Worm (Caenorhabditis elegans) whole organism, L4/young adult: Measurements from ENCODE around the gene srx-3.

ENCODE experiments used
- W03F9.2 ChIP-seq: fragments of 150-350 bp; optimal IDR thresholded peaks from 2 replicates; lab custom pipeline; 2014; ENCODE audit warnings: missing biosample characterization, missing genetic modification characterization
- dao-5 ChIP-seq: sonication (generic microtip); optimal IDR thresholded peaks from 2 replicates; lab custom pipeline; 2016; ENCODE audit warnings: missing genotype, missing genetic modification characterization, moderate library complexity, missing compliant biosample characterization
- him-1 ChIP-seq: sonication (generic microtip); optimal IDR thresholded peaks from 2 replicates; lab custom pipeline; 2016; ENCODE audit warnings: missing genotype, missing genetic modification reagents, missing genetic modification characterization, missing compliant biosample characterization

DNA sequence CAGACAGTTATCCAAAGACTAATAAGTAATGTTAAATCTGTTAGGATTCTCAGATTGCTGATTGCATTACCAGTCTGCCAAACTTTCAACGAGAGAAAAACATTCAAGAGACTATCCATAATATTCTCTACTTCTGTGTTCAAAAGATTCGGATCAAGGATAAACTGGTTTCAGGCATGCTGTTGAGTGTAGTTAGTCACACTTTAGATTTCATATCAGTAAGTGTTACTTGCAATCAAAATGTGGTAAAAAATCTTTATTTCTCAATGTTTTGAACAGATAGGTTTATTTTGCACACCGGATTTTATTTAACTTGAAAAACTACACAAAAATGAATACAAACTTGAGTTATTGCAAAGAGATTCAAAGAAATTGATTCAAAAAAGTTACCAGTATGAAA lies 16.7 kb downstream of the srx-3 start, which contains the start of gene oac-41:
- TF ChIP-seq W03F9.2 (tag; lab: Kevin White, UChicago) (no peak), him-1 (tag; lab: Kevin White, UChicago) (no peak), dao-5 (tag; lab: Kevin White, UChicago) (no peak)
